Fruit fly (Drosophila melanogaster): ENCODE data around the gene spen.
A peak's percentile ranks its signal among the peaks of the same experiment; 100 is the strongest.

The spen gene

dm6 chr2L:240176-240769, 81.4 kb downstream of the spen start:
- TF ChIP-seq Ets65A (GFP tag) (peak; percentile 87), Doc2 (GFP tag; IDR thresholded peaks at IDR 0.05) (no peak)

DNA sequence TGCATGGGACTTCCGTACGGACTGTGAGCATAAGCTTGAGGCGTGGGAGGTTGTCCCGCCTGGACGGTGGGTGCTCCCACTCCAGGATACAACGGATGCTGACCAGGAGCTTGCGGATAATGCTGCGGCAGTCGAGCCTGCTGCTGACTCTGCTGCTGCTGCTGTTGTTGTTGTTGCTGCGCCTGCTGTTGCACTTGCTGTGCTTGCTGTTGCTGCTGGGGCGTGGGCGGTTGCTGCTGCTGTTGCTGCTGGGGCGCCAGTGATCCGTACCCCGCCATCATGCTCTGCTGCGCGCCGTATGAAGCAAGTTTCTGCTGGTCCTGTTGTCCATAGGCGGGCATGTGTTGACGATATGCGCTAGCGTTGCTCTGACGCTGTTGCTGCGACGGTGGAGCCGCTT, 82.6 kb downstream of the spen start:
- no peak for TF ChIP-seq CG4360 (GFP tag; IDR thresholded peaks at IDR 0.05)
- no peak for TF ChIP-seq CG5180 (GFP tag; optimal IDR thresholded peaks at IDR 0.05)
- no peak for TF ChIP-seq Oaz (GFP tag; IDR thresholded peaks at IDR 0.05)
- TF ChIP-seq chinmo (GFP tag; IDR thresholded peaks at IDR 0.05; ENCODE audit: partially characterized antibody): no peak
- no peak for TF ChIP-seq HmgD (GFP tag; optimal IDR thresholded peaks at IDR 0.05)
- no peak for TF ChIP-seq CG2202 (tag; optimal IDR thresholded peaks at IDR 0.05)
- no peak for TF ChIP-seq unc-4 (GFP tag; IDR thresholded peaks at IDR 0.05; ENCODE audit: partially characterized antibody)
- TF ChIP-seq CG11456 (GFP tag; IDR thresholded peaks at IDR 0.05): no peak
- no peak for TF ChIP-seq CG18619 (GFP tag; optimal IDR thresholded peaks at IDR 0.05)
- TF ChIP-seq kay (GFP tag; optimal IDR thresholded peaks at IDR 0.05): no peak
- TF ChIP-seq Deaf1 (tag; optimal IDR thresholded peaks at IDR 0.05): no peak
- TF ChIP-seq CG18764 (GFP tag; optimal IDR thresholded peaks at IDR 0.05): no peak
- no peak for TF ChIP-seq oc (tag; optimal IDR thresholded peaks at IDR 0.05)
- TF ChIP-seq crp (GFP tag; optimal IDR thresholded peaks at IDR 0.05): no peak
- no peak for TF ChIP-seq NfI (GFP tag; optimal IDR thresholded peaks at IDR 0.05)
- no peak for TF ChIP-seq CG33213 (GFP tag; optimal IDR thresholded peaks at IDR 0.05)
- no peak for TF ChIP-seq CG7556 (GFP tag; optimal IDR thresholded peaks at IDR 0.05)
- TF ChIP-seq gem (tag; optimal IDR thresholded peaks at IDR 0.05): no peak
- TF ChIP-seq fru (optimal IDR thresholded peaks at IDR 0.05): no peak

DNA sequence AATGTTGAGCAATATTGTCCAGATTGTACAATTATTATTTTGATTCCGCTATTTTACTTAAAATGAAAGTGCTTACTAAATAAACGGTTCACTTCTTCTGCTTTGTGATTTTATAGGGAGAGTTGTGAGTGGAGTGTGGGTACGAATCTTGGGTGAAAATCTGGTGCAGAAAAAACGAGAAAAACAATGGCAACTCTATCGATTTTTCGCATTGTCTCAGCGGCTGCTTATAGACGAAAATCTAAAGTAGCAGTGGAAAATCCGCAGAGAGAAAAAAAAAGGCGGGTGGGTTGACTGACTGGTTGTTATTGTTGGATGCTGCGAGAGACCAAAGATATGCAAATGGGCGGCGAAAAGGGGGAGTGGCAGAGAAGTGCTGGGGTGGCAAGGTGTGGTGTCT, 84.3 kb downstream of the spen start:
- TF ChIP-seq CG12104 (GFP tag; optimal IDR thresholded peaks at IDR 0.05) (no peak), danr (GFP tag; IDR thresholded peaks at IDR 0.05) (no peak), onecut (GFP tag; IDR thresholded peaks at IDR 0.05) (peak; percentile 91), lov (optimal IDR thresholded peaks at IDR 0.05) (no peak), lov (GFP tag; IDR thresholded peaks at IDR 0.05) (no peak), MBD-R2 (GFP tag; IDR thresholded peaks at IDR 0.05) (0 out of 2 replicates have a peak, but pooled peaks have one; percentile 36), nerfin-1 (tag; optimal IDR thresholded peaks at IDR 0.05) (peak; percentile 11), chinmo (GFP tag; IDR thresholded peaks at IDR 0.05; ENCODE audit: partially characterized antibody) (0 out of 4 replicates have a peak, but pooled peaks have one; percentile 52), Oaz (GFP tag; IDR thresholded peaks at IDR 0.05) (no peak), Hsf (GFP tag; optimal IDR thresholded peaks at IDR 0.05) (no peak), chm (GFP tag; IDR thresholded peaks at IDR 0.05) (peak; percentile 33; the same call in 1 of the 2 replicates), pros (GFP tag; optimal IDR thresholded peaks at IDR 0.05) (peak; percentile 22), CG18011 (GFP tag; optimal IDR thresholded peaks at IDR 0.05) (no peak), ro (GFP tag; IDR thresholded peaks at IDR 0.05) (no peak), mld (GFP tag; IDR thresholded peaks at IDR 0.05; ENCODE audit: partially characterized antibody) (no peak)

DNA sequence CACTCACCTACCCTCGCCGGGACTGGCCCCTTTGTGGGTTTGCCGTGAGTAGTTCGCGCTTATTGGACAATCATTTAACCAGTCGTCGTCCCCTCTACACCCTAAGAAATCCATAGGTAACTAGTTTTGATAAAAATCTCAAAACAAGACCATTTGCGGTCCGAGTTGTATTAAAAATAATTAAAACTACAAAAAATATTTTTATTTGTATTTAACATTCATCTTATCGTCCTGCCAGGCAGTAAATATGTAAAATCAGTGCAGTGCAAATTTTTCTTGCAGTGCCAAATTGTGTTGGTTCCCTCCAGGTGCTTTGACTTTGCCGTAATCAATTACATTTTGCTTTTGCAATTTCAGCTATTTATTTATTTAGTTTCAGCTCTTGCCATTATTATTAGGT, 85.0 kb downstream of the spen start:
- TF ChIP-seq CG5245 (GFP tag; optimal IDR thresholded peaks at IDR 0.05) (no peak), hth (optimal IDR thresholded peaks at IDR 0.05) (no peak), Jarid2 (GFP tag; optimal IDR thresholded peaks at IDR 0.05) (no peak), CG8281 (tag; optimal IDR thresholded peaks at IDR 0.05) (no peak), Hr3 (GFP tag; optimal IDR thresholded peaks at IDR 0.05) (no peak), Elba2 (GFP tag; optimal IDR thresholded peaks at IDR 0.05) (no peak), Lim3 (GFP tag; IDR thresholded peaks at IDR 0.05) (no peak), CG2116 (GFP tag; optimal IDR thresholded peaks at IDR 0.05) (no peak), CG32532 (GFP tag; IDR thresholded peaks at IDR 0.05) (peak; percentile 65), ftz-f1 (GFP tag; optimal IDR thresholded peaks at IDR 0.05) (no peak), usp (GFP tag; optimal IDR thresholded peaks at IDR 0.05) (no peak), esg (GFP tag; conservative IDR thresholded peaks at IDR 0.05) (peak; percentile 20; the same call in 1 of the 2 replicates), sim (GFP tag; IDR thresholded peaks at IDR 0.05) (no peak), CG11085 (GFP tag; IDR thresholded peaks at IDR 0.05) (no peak), bcd (GFP tag; optimal IDR thresholded peaks at IDR 0.05) (no peak), CG7786 (GFP tag; optimal IDR thresholded peaks at IDR 0.05) (no peak)
